Fruit fly (Drosophila melanogaster): Measurements from ENCODE around the gene prage.

The prage gene

DNA sequence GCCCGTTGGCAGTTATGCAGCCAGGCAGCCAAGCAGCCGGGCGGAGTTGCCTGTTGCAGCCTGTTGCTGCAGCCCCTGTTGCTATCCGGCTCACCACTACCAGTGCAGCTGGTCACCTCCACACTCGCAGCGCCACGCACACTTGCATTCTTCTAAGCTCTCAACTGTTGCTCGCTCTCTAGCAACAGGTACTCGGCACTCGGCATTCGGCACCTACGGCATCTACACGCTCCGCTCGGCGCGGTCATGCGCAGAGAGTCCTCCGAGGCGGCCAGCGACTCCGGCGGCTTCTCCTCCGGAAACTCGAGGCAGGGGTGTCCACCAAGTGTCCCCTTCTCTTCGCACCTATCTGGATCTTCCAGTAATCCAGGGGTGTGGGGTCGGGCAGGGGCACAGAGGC, 37.7 kb downstream of the prage start:
- TF ChIP-seq MBD-R2 (GFP tag; IDR thresholded peaks at IDR 0.05) (no peak), tin (GFP tag; optimal IDR thresholded peaks at IDR 0.05) (no peak), CG17829 (tag; optimal IDR thresholded peaks at IDR 0.05) (no peak), CG6854 (GFP tag; optimal IDR thresholded peaks at IDR 0.05) (no peak), tio (GFP tag; optimal IDR thresholded peaks at IDR 0.05) (no peak), Hmr (GFP tag; optimal IDR thresholded peaks at IDR 0.05) (no peak), CG9437 (GFP tag; optimal IDR thresholded peaks at IDR 0.05) (no peak), scrt (GFP tag; optimal IDR thresholded peaks at IDR 0.05) (peak; percentile 96), Fer3 (tag; optimal IDR thresholded peaks at IDR 0.05) (no peak), CG12769 (tag; optimal IDR thresholded peaks at IDR 0.05) (no peak), pho (GFP tag; optimal IDR thresholded peaks at IDR 0.05) (no peak), Deaf1 (tag; optimal IDR thresholded peaks at IDR 0.05) (peak; percentile 76), Dfd (GFP tag; optimal IDR thresholded peaks at IDR 0.05) (no peak), fru (optimal IDR thresholded peaks at IDR 0.05) (no peak), eyg (GFP tag; optimal IDR thresholded peaks at IDR 0.05) (no peak), vnd (GFP tag; IDR thresholded peaks at IDR 0.05; ENCODE audit: partially characterized antibody) (no peak), wor (GFP tag; IDR thresholded peaks at IDR 0.05) (no peak), Dip2 (GFP tag; IDR thresholded peaks at IDR 0.05) (no peak)

dm6 chrX:1819026-1819425, 45.5 kb downstream of the prage start:
- TF ChIP-seq sqz (GFP tag; optimal IDR thresholded peaks at IDR 0.05): no peak
- no peak for TF ChIP-seq CG3847 (GFP tag; IDR thresholded peaks at IDR 0.05)
- no peak for TF ChIP-seq chm (GFP tag; IDR thresholded peaks at IDR 0.05)
- TF ChIP-seq CG10366 (GFP tag; IDR thresholded peaks at IDR 0.05): no peak
- no peak for TF ChIP-seq CG10431 (GFP tag; optimal IDR thresholded peaks at IDR 0.05)
- no peak for TF ChIP-seq CG7786 (GFP tag; optimal IDR thresholded peaks at IDR 0.05)
- TF ChIP-seq zen (tag; optimal IDR thresholded peaks at IDR 0.05): peak; percentile 31
- TF ChIP-seq Dp (GFP tag; optimal IDR thresholded peaks at IDR 0.05): peak; percentile 0
- TF ChIP-seq Atf6 (GFP tag; IDR thresholded peaks at IDR 0.05): no peak
- TF ChIP-seq pzg (GFP tag; optimal IDR thresholded peaks at IDR 0.05): peak; percentile 6
- TF ChIP-seq seq (GFP tag; IDR thresholded peaks at IDR 0.05): no peak
- TF ChIP-seq z (GFP tag; IDR thresholded peaks at IDR 0.05): no peak
- TF ChIP-seq CG30403 (GFP tag; optimal IDR thresholded peaks at IDR 0.05): no peak
- no peak for TF ChIP-seq ap (GFP tag; IDR thresholded peaks at IDR 0.05)
- TF ChIP-seq Deaf1 (tag; optimal IDR thresholded peaks at IDR 0.05): no peak
- peak; percentile 24; the same call in 1 of the 2 replicates for TF ChIP-seq E2f2 (GFP tag; IDR thresholded peaks at IDR 0.05)
- no peak for TF ChIP-seq aop (GFP tag; IDR thresholded peaks at IDR 0.05)
- TF ChIP-seq Side (GFP tag; optimal IDR thresholded peaks at IDR 0.05): no peak
- no peak for TF ChIP-seq Opbp (GFP tag; IDR thresholded peaks at IDR 0.05; ENCODE audit: partially characterized antibody)
- no peak for TF ChIP-seq Antp (GFP tag; optimal IDR thresholded peaks at IDR 0.05)
- TF ChIP-seq kay (GFP tag; optimal IDR thresholded peaks at IDR 0.05): peak; percentile 67
- TF ChIP-seq ase (GFP tag; IDR thresholded peaks at IDR 0.05): no peak
- TF ChIP-seq odd (GFP tag; optimal IDR thresholded peaks at IDR 0.05): no peak
- TF ChIP-seq twi (tag; optimal IDR thresholded peaks at IDR 0.05): no peak
- TF ChIP-seq pho (GFP tag; optimal IDR thresholded peaks at IDR 0.05): no peak
- TF ChIP-seq vvl (GFP tag; IDR thresholded peaks at IDR 0.05): no peak
- no peak for TF ChIP-seq CG33557 (GFP tag; optimal IDR thresholded peaks at IDR 0.05)
- peak; percentile 66 for TF ChIP-seq CTCF (GFP tag; optimal IDR thresholded peaks at IDR 0.05)
- TF ChIP-seq CG7839 (tag; optimal IDR thresholded peaks at IDR 0.05): no peak
- no peak for TF ChIP-seq danr (GFP tag; IDR thresholded peaks at IDR 0.05)
- no peak for TF ChIP-seq Ravus (GFP tag; IDR thresholded peaks at IDR 0.05)
- no peak for TF ChIP-seq CG4328 (GFP tag; optimal IDR thresholded peaks at IDR 0.05)
- TF ChIP-seq tup (GFP tag; optimal IDR thresholded peaks at IDR 0.05): no peak
- no peak for TF ChIP-seq CG4424 (GFP tag; optimal IDR thresholded peaks at IDR 0.05)
- TF ChIP-seq MESR4 (GFP tag; optimal IDR thresholded peaks at IDR 0.05): no peak
- TF ChIP-seq CG17802 (tag; optimal IDR thresholded peaks at IDR 0.05): peak; percentile 27
- TF ChIP-seq pita (GFP tag; optimal IDR thresholded peaks at IDR 0.05): peak; percentile 23

All from whole organism, embryonic.